Fruit fly (Drosophila melanogaster) whole organism, embryonic: Measurements from ENCODE around the gene st.

Experiments
- Asciz ChIP-seq: fragments of 200-800 bp; sonication (Bioruptor generic); optimal IDR thresholded peaks from 2 replicates; lab custom pipeline; 2017; ENCODE audit warnings: missing biosample characterization, mild to moderate bottlenecking, missing genetic modification characterization, missing genetic modification reagents
- Awh ChIP-seq: fragments of 200-800 bp; sonication (Bioruptor generic); IDR thresholded peaks from 2 replicates; pipeline ENCODE4, ENCODE4 v1.3.6; 2022; ENCODE audit warnings: missing biosample characterization, missing genetic modification characterization
- CG10462 ChIP-seq: fragments of 200-800 bp; sonication (Bioruptor generic); optimal IDR thresholded peaks from 2 replicates; lab custom pipeline; 2016; ENCODE audit warnings: missing biosample characterization, missing genetic modification characterization
- CG10979 ChIP-seq: fragments of 200-800 bp; sonication (Bioruptor generic); optimal IDR thresholded peaks from 2 replicates; lab custom pipeline; 2018; ENCODE audit warnings: missing biosample characterization, mild to moderate bottlenecking, missing genetic modification characterization, moderate library complexity
- CG12155 ChIP-seq: fragments of 200-800 bp; sonication (Bioruptor generic); optimal IDR thresholded peaks from 3 replicates; lab custom pipeline; 2016; ENCODE audit warnings: missing biosample characterization, missing genetic modification characterization
- CG12236 ChIP-seq: fragments of 200-800 bp; sonication (Bioruptor generic); optimal IDR thresholded peaks from 2 replicates; lab custom pipeline; 2016; ENCODE audit warnings: missing biosample characterization, missing genetic modification characterization
- CG12659 ChIP-seq: fragments of 200-800 bp; sonication (Bioruptor generic); optimal IDR thresholded peaks from 3 replicates; lab custom pipeline; 2017; ENCODE audit warnings: mild to moderate bottlenecking, missing biosample characterization, missing genetic modification reagents, missing genetic modification characterization
- CG15601 ChIP-seq: fragments of 200-800 bp; sonication (Bioruptor generic); optimal IDR thresholded peaks from 3 replicates; lab custom pipeline; 2019; ENCODE audit warnings: missing biosample characterization, mild to moderate bottlenecking, missing genetic modification characterization, moderate library complexity
- CG3281 ChIP-seq: fragments of 200-800 bp; sonication (Bioruptor generic); optimal IDR thresholded peaks from 3 replicates; lab custom pipeline; 2017; ENCODE audit warnings: missing biosample characterization, mild to moderate bottlenecking, missing genetic modification characterization
- CG3726 ChIP-seq: fragments of 200-800 bp; sonication (Bioruptor generic); IDR thresholded peaks from 3 replicates; pipeline ENCODE4, ENCODE4 v1.3.6; 2022; ENCODE audit warnings: missing biosample characterization, missing genetic modification characterization
- CG4707 ChIP-seq: fragments of 200-800 bp; sonication (Bioruptor generic); optimal IDR thresholded peaks from 2 replicates; lab custom pipeline; 2018; ENCODE audit warnings: missing biosample characterization, mild to moderate bottlenecking, missing genetic modification characterization, moderate library complexity
- CG6175 ChIP-seq: fragments of 200-800 bp; sonication (Bioruptor generic); IDR thresholded peaks from 3 replicates; pipeline ENCODE4 v1.3.6; 2022; ENCODE audit warnings: missing biosample characterization, missing genetic modification characterization
- CG7556 ChIP-seq: fragments of 200-800 bp; sonication (Bioruptor generic); optimal IDR thresholded peaks from 2 replicates; lab custom pipeline; 2017; ENCODE audit warnings: missing biosample characterization, mild to moderate bottlenecking, missing genetic modification characterization
- CG8924 ChIP-seq: fragments of 200-800 bp; optimal IDR thresholded peaks from 3 replicates; lab custom pipeline; 2019; ENCODE audit warnings: missing biosample characterization, mild to moderate bottlenecking, missing genetic modification characterization, moderate library complexity
- Chrac-16 ChIP-seq: fragments of 200-800 bp; sonication (Bioruptor generic); optimal IDR thresholded peaks from 3 replicates; lab custom pipeline; 2016; ENCODE audit warnings: missing biosample characterization, missing genetic modification characterization
- D ChIP-seq, 2 experiments: fragments of 200-800 bp in 1 of 2; fragments of >200 bp in 1 of 2; sonication (Bioruptor generic) in 1 of 2; optimal IDR thresholded peaks; 2 replicates in 1 of 2; 3 replicates in 1 of 2; lab custom pipeline; 2017; ENCODE audit warnings: mild to moderate bottlenecking in 1 of 2, missing biosample characterization in 1 of 2, missing genetic modification characterization in 1 of 2, missing genetic modification reagents in 1 of 2
- D19A ChIP-seq: fragments of 200-800 bp; optimal IDR thresholded peaks from 3 replicates; lab custom pipeline; 2019; ENCODE audit warnings: missing biosample characterization, mild to moderate bottlenecking, missing genetic modification characterization, moderate library complexity
- Dip2 ChIP-seq: fragments of 200-800 bp; sonication (Bioruptor generic); IDR thresholded peaks from 2 replicates; pipeline ENCODE4 v1.3.6; 2022; ENCODE audit warnings: missing biosample characterization, missing genetic modification characterization
- H15 ChIP-seq: fragments of 200-800 bp; sonication (Bioruptor generic); IDR thresholded peaks from 3 replicates; pipeline ENCODE4 v1.3.6; 2022; ENCODE audit warnings: missing biosample characterization, missing genetic modification characterization
- HLH3B ChIP-seq: fragments of 200-800 bp; sonication (Bioruptor generic); IDR thresholded peaks from 2 replicates; pipeline ENCODE4 v1.3.6; 2022; ENCODE audit warnings: missing biosample characterization, missing genetic modification characterization
- Meics ChIP-seq: fragments of 200-800 bp; sonication (Bioruptor generic); optimal IDR thresholded peaks from 2 replicates; lab custom pipeline; 2017; ENCODE audit warnings: missing biosample characterization, mild to moderate bottlenecking, missing genetic modification characterization
- PHDP ChIP-seq: fragments of 200-800 bp; sonication (Bioruptor generic); optimal IDR thresholded peaks from 3 replicates; lab custom pipeline; 2018; ENCODE audit warnings: missing biosample characterization, mild to moderate bottlenecking, missing genetic modification characterization, moderate library complexity
- Taf1 ChIP-seq: fragments of 200-800 bp; sonication (Bioruptor generic); IDR thresholded peaks from 2 replicates; pipeline ENCODE4 v1.3.6; 2022; ENCODE audit warnings: missing biosample characterization, missing genetic modification characterization
- Trl ChIP-seq, 3 experiments: fragments of >200 bp in 2 of 3; fragments of 200-800 bp in 1 of 3; sonication (Bioruptor generic) in 1 of 3; optimal IDR thresholded peaks; 2 replicates in 1 of 3; 3 replicates in 2 of 3; lab custom pipeline; 2016 to 2017; ENCODE audit warnings: missing biosample characterization in 1 of 3, missing genetic modification characterization in 1 of 3
- Vsx1 ChIP-seq: fragments of 200-800 bp; sonication (Bioruptor generic); optimal IDR thresholded peaks from 2 replicates; lab custom pipeline; 2017; ENCODE audit warnings: missing biosample characterization, mild to moderate bottlenecking, missing genetic modification characterization, missing genetic modification reagents
- bbx ChIP-seq: fragments of 200-800 bp; sonication (Bioruptor generic); IDR thresholded peaks from 2 replicates; pipeline ENCODE4 v1.3.6; 2022; ENCODE audit warnings: missing biosample characterization, missing genetic modification characterization; ENCODE audit not compliant: partially characterized antibody
- da ChIP-seq: fragments of 200-800 bp; sonication (Bioruptor generic); optimal IDR thresholded peaks from 2 replicates; lab custom pipeline; 2016; ENCODE audit warnings: missing biosample characterization, missing genetic modification characterization
- gce ChIP-seq: fragments of 200-800 bp; sonication (Bioruptor generic); IDR thresholded peaks from 3 replicates; pipeline ENCODE4 v1.3.6; 2022; ENCODE audit warnings: missing biosample characterization, missing genetic modification characterization
- gem ChIP-seq: fragments of 200-800 bp; sonication (Bioruptor generic); optimal IDR thresholded peaks from 2 replicates; lab custom pipeline; 2019; ENCODE audit warnings: missing biosample characterization, mild to moderate bottlenecking, missing genetic modification characterization, moderate library complexity
- hb ChIP-seq: fragments of 200-800 bp; sonication (Bioruptor generic); IDR thresholded peaks from 3 replicates; pipeline ENCODE4 v1.3.6; 2022; ENCODE audit warnings: missing biosample characterization, missing genetic modification characterization; ENCODE audit not compliant: partially characterized antibody
- hbn ChIP-seq: fragments of 200-800 bp; sonication (Bioruptor generic); IDR thresholded peaks from 2 replicates; pipeline ENCODE4 v1.3.6; 2022; ENCODE audit warnings: missing biosample characterization, missing genetic modification characterization; ENCODE audit not compliant: partially characterized antibody
- klu ChIP-seq: fragments of 200-800 bp; sonication (Bioruptor generic); IDR thresholded peaks from 2 replicates; pipeline ENCODE4 v1.3.6; 2022; ENCODE audit warnings: missing biosample characterization, missing genetic modification characterization
- lmd ChIP-seq: fragments of 200-800 bp; sonication (Bioruptor generic); IDR thresholded peaks from 2 replicates; pipeline ENCODE4 v1.3.6; 2022; ENCODE audit warnings: missing biosample characterization, missing genetic modification characterization
- lola ChIP-seq, 3 experiments: fragments of >200 bp in 2 of 3; fragments of 200-800 bp in 1 of 3; sonication (Bioruptor generic) in 1 of 3; optimal IDR thresholded peaks; 2 replicates each; lab custom pipeline; 2017 to 2019; ENCODE audit warnings: missing biosample characterization in 3 of 3, missing genetic modification characterization in 3 of 3, mild to moderate bottlenecking in 1 of 3, moderate library complexity in 1 of 3
- mld ChIP-seq: fragments of 200-800 bp; sonication (Bioruptor generic); IDR thresholded peaks from 3 replicates; pipeline ENCODE4 v1.3.6; 2022; ENCODE audit warnings: missing biosample characterization, missing genetic modification characterization; ENCODE audit not compliant: partially characterized antibody
- nmo ChIP-seq: fragments of 200-800 bp; sonication (Bioruptor generic); optimal IDR thresholded peaks from 2 replicates; lab custom pipeline; 2018; ENCODE audit warnings: missing biosample characterization, mild to moderate bottlenecking, missing genetic modification characterization, moderate library complexity
- nom ChIP-seq: fragments of 200-800 bp; sonication (Bioruptor generic); optimal IDR thresholded peaks from 2 replicates; lab custom pipeline; 2017; ENCODE audit warnings: missing biosample characterization, missing genetic modification characterization, mild to moderate bottlenecking, moderate library complexity, missing genetic modification reagents
- pfk ChIP-seq: fragments of 200-800 bp; sonication (Bioruptor generic); optimal IDR thresholded peaks from 2 replicates; lab custom pipeline; 2018; ENCODE audit warnings: missing biosample characterization, mild to moderate bottlenecking, missing genetic modification characterization, moderate library complexity
- phol ChIP-seq: fragments of 200-800 bp; sonication (Bioruptor generic); optimal IDR thresholded peaks from 3 replicates; lab custom pipeline; 2018; ENCODE audit warnings: missing biosample characterization, mild to moderate bottlenecking, missing genetic modification characterization, moderate library complexity
- psq ChIP-seq: fragments of 200-800 bp; sonication (Bioruptor generic); optimal IDR thresholded peaks from 2 replicates; lab custom pipeline; 2017; ENCODE audit warnings: missing biosample characterization, missing genetic modification characterization
- ranshi ChIP-seq: fragments of 200-800 bp; sonication (Bioruptor generic); IDR thresholded peaks from 2 replicates; pipeline ENCODE4 v1.3.6; 2022; ENCODE audit warnings: missing biosample characterization, missing genetic modification characterization
- salm ChIP-seq: fragments of 200-800 bp; sonication (Bioruptor generic); optimal IDR thresholded peaks from 2 replicates; lab custom pipeline; 2018; ENCODE audit warnings: missing biosample characterization, mild to moderate bottlenecking, missing genetic modification characterization
- sqz ChIP-seq: fragments of 200-800 bp; sonication (Bioruptor generic); optimal IDR thresholded peaks from 3 replicates; lab custom pipeline; 2018; ENCODE audit warnings: missing biosample characterization, mild to moderate bottlenecking, missing genetic modification characterization
- sr ChIP-seq: fragments of 200-800 bp; sonication (Bioruptor generic); IDR thresholded peaks from 3 replicates; pipeline ENCODE4 v1.3.6; 2022; ENCODE audit warnings: missing biosample characterization, missing genetic modification characterization
- tx ChIP-seq: fragments of 200-800 bp; sonication (Bioruptor generic); optimal IDR thresholded peaks from 2 replicates; lab custom pipeline; 2016; ENCODE audit warnings: missing biosample characterization, missing genetic modification characterization
- unc-4 ChIP-seq: fragments of 200-800 bp; sonication (Bioruptor generic); IDR thresholded peaks from 2 replicates; pipeline ENCODE4 v1.3.6; 2022; ENCODE audit warnings: missing biosample characterization, missing genetic modification characterization; ENCODE audit not compliant: partially characterized antibody

The st gene

dm6 chr3L:16483524-16484370 lies 13.7 kb upstream of the st start, which contains the start of gene aos (continued):
- TF ChIP-seq D (optimal IDR thresholded peaks at IDR 0.05; lab: Kevin White, UChicago), result no peak
- TF ChIP-seq D (GFP tag; optimal IDR thresholded peaks at IDR 0.05; lab: Kevin White, UChicago), result peak; percentile 96
- peak; percentile 96 for TF ChIP-seq CG12659 (GFP tag; lab: Kevin White, UChicago)
- peak; percentile 91 for TF ChIP-seq D19A (tag; lab: Kevin White, UChicago)
- TF ChIP-seq CG8924, result peak; percentile 97
- peak; percentile 83 for TF ChIP-seq salm (tag; lab: Kevin White, UChicago)
- peak; percentile 60 for TF ChIP-seq Awh (GFP tag; lab: Robert Waterston, UW)
- TF ChIP-seq Taf1 (GFP tag; lab: Robert Waterston, UW), result no peak
- TF ChIP-seq phol (tag; lab: Kevin White, UChicago), result peak; percentile 94
- TF ChIP-seq Trl (optimal IDR thresholded peaks at IDR 0.05; lab: Kevin White, UChicago), result peak in 1 of 2 experiments; percentile 75
- peak; percentile 0 for TF ChIP-seq Trl (GFP tag; optimal IDR thresholded peaks at IDR 0.05; lab: Kevin White, UChicago)
- peak; percentile 74; the same call in 2 of the 3 replicates for TF ChIP-seq CG3726 (GFP tag; lab: Robert Waterston, UW)
- TF ChIP-seq lmd (GFP tag; lab: Robert Waterston, UW), result peak; percentile 71
- peak; percentile 21 for TF ChIP-seq CG4707 (GFP tag; lab: Kevin White, UChicago)
- TF ChIP-seq CG12236 (GFP tag; lab: Kevin White, UChicago), result no peak
- peak; percentile 87 for TF ChIP-seq Chrac-16 (GFP tag; lab: Kevin White, UChicago)
- no peak for TF ChIP-seq hbn (GFP tag; lab: Robert Waterston, UW)
- TF ChIP-seq Dip2 (GFP tag; lab: Robert Waterston, UW), result no peak
- TF ChIP-seq CG15601, result peak; percentile 90
- peak; percentile 98 for TF ChIP-seq CG10979 (tag; lab: Kevin White, UChicago)
- no peak for TF ChIP-seq gce
- no peak for TF ChIP-seq unc-4 (GFP tag; lab: Robert Waterston, UW)
- TF ChIP-seq CG7556 (GFP tag; lab: Kevin White, UChicago), result peak; percentile 99
- peak; percentile 36; the same call in 1 of the 3 replicates for TF ChIP-seq mld
- no peak for TF ChIP-seq da (GFP tag; lab: Kevin White, UChicago)
- peak; percentile 88 for TF ChIP-seq Vsx1 (GFP tag; lab: Kevin White, UChicago)
- peak in 1 of 3 experiments; percentile 98 for TF ChIP-seq lola (GFP tag; optimal IDR thresholded peaks at IDR 0.05; lab: Kevin White, UChicago)
- TF ChIP-seq CG6175, result peak; percentile 50; the same call in 1 of the 3 replicates
- TF ChIP-seq CG3281 (GFP tag; lab: Kevin White, UChicago), result peak; percentile 90
- TF ChIP-seq Asciz (GFP tag; lab: Kevin White, UChicago), result peak; percentile 94
- peak; percentile 7; the same call in 1 of the 3 replicates for TF ChIP-seq sr (GFP tag; lab: Robert Waterston, UW)
- peak; percentile 78 for TF ChIP-seq sqz
- peak; percentile 91 for TF ChIP-seq Meics
- TF ChIP-seq klu, result peak; percentile 81
- peak; percentile 90 for TF ChIP-seq PHDP (tag; lab: Kevin White, UChicago)
- TF ChIP-seq psq (GFP tag; lab: Kevin White, UChicago), result peak; percentile 84
- TF ChIP-seq gem (tag; lab: Kevin White, UChicago), result peak; percentile 97
- no peak for TF ChIP-seq hb (GFP tag; lab: Robert Waterston, UW)
- peak; percentile 81 for TF ChIP-seq CG10462 (GFP tag; lab: Kevin White, UChicago)
- peak; percentile 59; the same call in 1 of the 3 replicates for TF ChIP-seq H15 (GFP tag; lab: Robert Waterston, UW)
- peak; percentile 24 for TF ChIP-seq tx (GFP tag; lab: Kevin White, UChicago)
- TF ChIP-seq ranshi (GFP tag; lab: Robert Waterston, UW), result peak; percentile 72; the same call in 1 of the 2 replicates
- peak; percentile 54 for TF ChIP-seq nmo (GFP tag; lab: Kevin White, UChicago)
- TF ChIP-seq HLH3B (GFP tag; lab: Robert Waterston, UW), result peak; percentile 81
- TF ChIP-seq bbx (GFP tag; lab: Robert Waterston, UW), result peak; percentile 36
- TF ChIP-seq CG12155 (GFP tag; lab: Kevin White, UChicago), result peak; percentile 74
- TF ChIP-seq pfk (GFP tag; lab: Kevin White, UChicago), result no peak
- TF ChIP-seq nom (GFP tag; lab: Kevin White, UChicago), result peak; percentile 75
